Worm (Caenorhabditis elegans) whole organism, L2 larva: ENCODE results near the gene hlb-1.

Experiments used
- aly-2 ChIP-seq: fragments of 150-350 bp; optimal IDR thresholded peaks from 2 replicates; lab custom pipeline; 2014; ENCODE audit warnings: missing biosample characterization, missing genetic modification characterization
- dmd-4 ChIP-seq: sonication (generic microtip); optimal IDR thresholded peaks from 2 replicates; lab custom pipeline; 2017; ENCODE audit warnings: missing biosample characterization, missing genetic modification characterization
- egl-27 ChIP-seq: sonication (generic microtip); optimal IDR thresholded peaks from 3 replicates; lab custom pipeline; 2017; ENCODE audit warnings: missing biosample characterization, missing genetic modification reagents, missing genetic modification characterization
- mab-5 ChIP-seq: fragments of 150-350 bp; optimal IDR thresholded peaks from 2 replicates; lab custom pipeline; 2014; ENCODE audit warnings: missing biosample characterization, missing genetic modification characterization
- mdl-1 ChIP-seq, 2 experiments: fragments of 150-350 bp in 1 of 2; sonication (generic microtip) in 1 of 2; optimal IDR thresholded peaks; 2 replicates each; lab custom pipeline; 2017; ENCODE audit warnings: missing biosample characterization in 2 of 2, missing genetic modification characterization in 2 of 2
- nhr-129 ChIP-seq: fragments of 150-350 bp; optimal IDR thresholded peaks from 2 replicates; lab custom pipeline; 2014; ENCODE audit warnings: missing biosample characterization, missing genetic modification characterization
- sma-3 ChIP-seq: sonication (generic microtip); optimal IDR thresholded peaks from 2 replicates; lab custom pipeline; 2016; ENCODE audit warnings: missing genetic modification reagents, missing genetic modification characterization, missing compliant biosample characterization
- unc-62 ChIP-seq: fragments of 150-350 bp; optimal IDR thresholded peaks from 2 replicates; lab custom pipeline; 2014; ENCODE audit warnings: missing biosample characterization, missing genetic modification reagents, missing genetic modification characterization
- ztf-11 ChIP-seq: sonication (generic microtip); optimal IDR thresholded peaks from 2 replicates; lab custom pipeline; 2017; ENCODE audit warnings: missing biosample characterization, missing genetic modification characterization

DNA sequence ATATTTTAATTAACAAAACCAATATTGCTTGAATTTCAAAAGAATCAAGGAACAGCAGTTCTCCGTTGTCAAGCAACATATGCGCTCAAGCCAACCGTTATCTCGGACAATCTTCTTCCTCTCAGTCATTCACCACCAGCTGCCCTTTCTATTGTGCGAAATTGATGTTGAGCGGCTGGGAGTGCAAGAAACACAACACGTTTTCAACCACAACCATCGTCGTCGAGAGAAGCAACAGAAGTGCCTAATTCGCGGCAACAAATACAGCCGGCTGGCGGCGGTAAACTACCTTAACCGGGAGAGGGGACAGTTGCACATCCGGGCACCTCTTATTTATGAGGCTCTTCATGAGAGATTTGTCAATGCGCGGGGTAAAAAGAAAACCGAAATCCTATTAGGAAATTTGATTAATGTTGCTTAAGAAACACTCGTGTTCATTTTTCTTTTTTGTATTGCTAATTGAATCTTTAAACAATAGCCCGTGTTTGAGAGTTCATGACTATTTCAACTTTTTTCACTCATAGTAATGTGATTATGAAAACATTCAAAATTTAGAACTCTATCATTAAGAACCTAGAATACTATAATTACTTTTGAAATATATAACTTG, 674 bp downstream of the hlb-1 start:
- TF ChIP-seq ztf-11 (tag; lab: Kevin White, UChicago) = no peak
- no peak for TF ChIP-seq dmd-4
- TF ChIP-seq unc-62 (GFP tag; lab: Kevin White, UChicago) = no peak
- TF ChIP-seq mdl-1 (tag; optimal IDR thresholded peaks at IDR 0.05; lab: Kevin White, UChicago) = no peak
- TF ChIP-seq aly-2 (tag; lab: Kevin White, UChicago) = no peak
- no peak for TF ChIP-seq nhr-129 (tag; lab: Kevin White, UChicago)
- TF ChIP-seq mab-5 = no peak
- TF ChIP-seq sma-3 (GFP tag; lab: Kevin White, UChicago) = no peak
- TF ChIP-seq egl-27 (tag; lab: Kevin White, UChicago) = no peak
